Fruit fly (Drosophila melanogaster): Measurements from ENCODE around the gene xit.
A peak's percentile ranks its signal among the peaks of the same experiment; 100 is the strongest.

xit gene

dm6 chrX:6849178-6849956 lies 28.6 kb downstream of the xit start, which contains the start of the genes Cht11 and CG4558 (continued):
- peak; percentile 38; the same call in 1 of the 2 replicates for TF ChIP-seq CG10959 (GFP tag; IDR thresholded peaks at IDR 0.05)
- peak; percentile 22 for TF ChIP-seq gfzf (GFP tag; optimal IDR thresholded peaks at IDR 0.05)
- TF ChIP-seq CG3281 (GFP tag; optimal IDR thresholded peaks at IDR 0.05): peak; percentile 77
- TF ChIP-seq CG9797 (GFP tag; optimal IDR thresholded peaks at IDR 0.05): peak; percentile 10
- TF ChIP-seq wek (GFP tag; optimal IDR thresholded peaks at IDR 0.05): peak; percentile 36
- TF ChIP-seq CG9215 (GFP tag; IDR thresholded peaks at IDR 0.05): peak; percentile 77
- TF ChIP-seq CG11398 (GFP tag; optimal IDR thresholded peaks at IDR 0.05): no peak
- no peak for TF ChIP-seq ham (GFP tag; IDR thresholded peaks at IDR 0.05)
- no peak for TF ChIP-seq Trl (optimal IDR thresholded peaks at IDR 0.05)
- TF ChIP-seq Trl (GFP tag; optimal IDR thresholded peaks at IDR 0.05): peak; percentile 64
- peak; percentile 78 for TF ChIP-seq ken (GFP tag; IDR thresholded peaks at IDR 0.05)
- peak; percentile 67 for TF ChIP-seq Six4 (GFP tag; optimal IDR thresholded peaks at IDR 0.05)
- peak; percentile 76; the same call in 1 of the 3 replicates for TF ChIP-seq C15 (GFP tag; IDR thresholded peaks at IDR 0.05)
- TF ChIP-seq pb (GFP tag; optimal IDR thresholded peaks at IDR 0.05): no peak
- peak; percentile 88 for TF ChIP-seq CG14441 (GFP tag; IDR thresholded peaks at IDR 0.05)
- TF ChIP-seq CG18011 (GFP tag; optimal IDR thresholded peaks at IDR 0.05): peak; percentile 51
- TF ChIP-seq Poxn (GFP tag; IDR thresholded peaks at IDR 0.05): no peak
- TF ChIP-seq CG17612 (GFP tag; IDR thresholded peaks at IDR 0.05): peak; percentile 24; the same call in 1 of the 2 replicates
- TF ChIP-seq CG18764 (GFP tag; optimal IDR thresholded peaks at IDR 0.05): peak; percentile 47
- TF ChIP-seq CG17359 (tag; optimal IDR thresholded peaks at IDR 0.05): peak; percentile 84
- peak; percentile 88 for TF ChIP-seq Dbx (GFP tag; IDR thresholded peaks at IDR 0.05)
- no peak for TF ChIP-seq salm (tag; optimal IDR thresholded peaks at IDR 0.05)
- TF ChIP-seq chif (GFP tag; optimal IDR thresholded peaks at IDR 0.05): peak; percentile 24 to 79
- peak; percentile 4 for TF ChIP-seq CG31365 (tag; optimal IDR thresholded peaks at IDR 0.05)
- TF ChIP-seq zf30C (GFP tag; optimal IDR thresholded peaks at IDR 0.05): no peak
- TF ChIP-seq CG4360 (GFP tag; IDR thresholded peaks at IDR 0.05): peak; percentile 35; the same call in 1 of the 2 replicates
- TF ChIP-seq pnt (GFP tag; optimal IDR thresholded peaks at IDR 0.05): peak; percentile 52
- no peak for TF ChIP-seq Hr78 (GFP tag; optimal IDR thresholded peaks at IDR 0.05)
- peak; percentile 61; the same call in 2 of the 3 replicates for TF ChIP-seq CG3726 (GFP tag; IDR thresholded peaks at IDR 0.05)
- peak; percentile 88 for TF ChIP-seq Xrp1 (GFP tag; IDR thresholded peaks at IDR 0.05)
- peak; percentile 62 for TF ChIP-seq Mad (GFP tag; optimal IDR thresholded peaks at IDR 0.05)
- TF ChIP-seq H15 (GFP tag; IDR thresholded peaks at IDR 0.05): peak; percentile 76; the same call in 2 of the 3 replicates
- TF ChIP-seq E2f2 (GFP tag; IDR thresholded peaks at IDR 0.05): peak; percentile 64
- TF ChIP-seq Hmx (GFP tag; optimal IDR thresholded peaks at IDR 0.05): peak; percentile 57
- TF ChIP-seq vvl (GFP tag; IDR thresholded peaks at IDR 0.05): peak; percentile 88
- peak; percentile 60 for TF ChIP-seq CG12744 (GFP tag; optimal IDR thresholded peaks at IDR 0.05)
- peak; percentile 62 for TF ChIP-seq CG4854 (GFP tag; optimal IDR thresholded peaks at IDR 0.05)
- no peak for TF ChIP-seq eyg (GFP tag; optimal IDR thresholded peaks at IDR 0.05)
- peak; percentile 84 for TF ChIP-seq CG11456 (GFP tag; IDR thresholded peaks at IDR 0.05)
- TF ChIP-seq CG17829 (tag; optimal IDR thresholded peaks at IDR 0.05): peak; percentile 87
- TF ChIP-seq Ets97D (GFP tag; optimal IDR thresholded peaks at IDR 0.05): peak; percentile 54
- peak; percentile 62 for TF ChIP-seq zen (tag; optimal IDR thresholded peaks at IDR 0.05)
- TF ChIP-seq Antp (GFP tag; optimal IDR thresholded peaks at IDR 0.05): peak; percentile 25
- peak; percentile 4 for TF ChIP-seq Sry-β (GFP tag; optimal IDR thresholded peaks at IDR 0.05)
- TF ChIP-seq Fer2 (tag; optimal IDR thresholded peaks at IDR 0.05): peak; percentile 71
- peak; percentile 47; the same call in 1 of the 3 replicates for TF ChIP-seq CG6175 (GFP tag; IDR thresholded peaks at IDR 0.05)
- TF ChIP-seq CG15479 (GFP tag; optimal IDR thresholded peaks at IDR 0.05): no peak
- TF ChIP-seq CG1603 (tag; optimal IDR thresholded peaks at IDR 0.05): peak; percentile 68
- TF ChIP-seq CG18619 (GFP tag; optimal IDR thresholded peaks at IDR 0.05): peak; percentile 69
- peak; percentile 66 for TF ChIP-seq tap (tag; optimal IDR thresholded peaks at IDR 0.05)
